Fruit fly (Drosophila melanogaster) S2 (cell line): ENCODE measurements around the gene bgm.

Experiments used
- CG8478 ChIP-seq: fragments of >200 bp; optimal IDR thresholded peaks from 2 replicates; lab custom pipeline; 2018
- CTCF ChIP-seq, 2 experiments: fragments of >200 bp; optimal IDR thresholded peaks; 2 replicates each; lab custom pipeline; 2018

DNA sequence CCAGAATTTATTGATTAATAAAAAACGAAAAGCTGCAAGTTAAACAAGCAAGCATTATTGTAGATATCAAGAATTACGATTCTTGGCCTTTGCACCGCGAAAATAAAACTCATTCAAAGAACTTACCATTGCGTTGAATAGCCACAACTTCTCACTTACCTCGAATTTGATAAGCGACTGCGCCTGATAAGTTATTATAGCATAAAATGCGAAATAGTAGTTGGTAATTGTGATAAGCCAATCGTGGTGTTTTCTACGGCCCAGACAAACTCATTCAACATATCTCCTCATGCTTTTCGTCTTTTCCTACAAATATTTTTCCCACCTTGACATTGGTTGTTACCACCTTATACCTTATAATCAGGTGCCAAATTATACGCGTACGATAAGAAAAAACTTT lies 2.3 kb downstream of the bgm start:
- TF ChIP-seq CG8478 (no peak), CTCF (optimal IDR thresholded peaks at IDR 0.05; lab: Kevin White, UChicago) (no peak)
